Fruit fly (Drosophila melanogaster) whole organism, larva: ENCODE results near the gene CG43783.

Source experiments
- noc ChIP-seq: fragments of 200-800 bp; sonication (Bioruptor generic); optimal IDR thresholded peaks from 3 replicates; lab custom pipeline; 2019; ENCODE audit warnings: missing biosample characterization, mild to moderate bottlenecking, missing genetic modification characterization, moderate library complexity

Gene CG43783

DNA sequence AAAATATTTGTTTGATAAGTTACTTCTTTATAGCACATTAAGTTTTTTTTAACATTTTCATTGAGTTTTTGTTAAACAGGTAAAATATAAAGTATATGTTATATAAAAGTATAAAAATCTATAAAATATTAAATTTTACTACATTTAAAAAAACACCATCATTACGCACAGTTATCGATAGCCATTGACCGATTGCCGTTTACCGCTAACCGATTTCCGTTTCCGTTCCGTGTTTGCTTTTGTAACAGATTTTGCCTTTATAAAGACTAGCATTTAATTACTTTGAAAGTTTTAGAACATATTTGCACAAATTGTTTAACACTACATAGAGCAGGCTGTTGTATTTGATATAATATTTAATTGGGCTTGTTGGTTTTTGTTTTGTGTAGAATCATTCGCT lies 14.4 kb downstream of the CG43783 start:
- TF ChIP-seq noc: no peak

DNA sequence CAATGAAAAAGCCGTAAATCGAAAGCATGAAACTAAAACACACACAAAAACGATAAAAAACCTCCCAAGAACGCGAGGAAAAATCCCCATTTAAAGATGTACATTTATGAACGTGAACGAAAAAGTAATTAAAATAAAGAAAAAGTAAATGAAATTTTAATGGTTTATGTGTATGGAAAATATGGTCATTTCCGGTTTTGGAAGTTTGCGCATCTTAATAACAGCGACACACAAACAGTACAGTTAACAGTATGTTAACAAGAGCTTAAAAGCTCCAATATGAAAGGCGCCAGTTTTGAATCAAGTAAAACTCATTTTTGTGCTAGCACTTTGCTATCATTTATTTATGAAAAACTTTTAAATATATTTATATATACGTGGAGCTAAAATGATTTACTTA lies 22.2 kb downstream of the CG43783 start:
- TF ChIP-seq noc: no peak

- TF ChIP-seq noc: no peak
These were observed 24.5 kb downstream of the CG43783 start for dm6 chr3L:8929527-8929926.

DNA sequence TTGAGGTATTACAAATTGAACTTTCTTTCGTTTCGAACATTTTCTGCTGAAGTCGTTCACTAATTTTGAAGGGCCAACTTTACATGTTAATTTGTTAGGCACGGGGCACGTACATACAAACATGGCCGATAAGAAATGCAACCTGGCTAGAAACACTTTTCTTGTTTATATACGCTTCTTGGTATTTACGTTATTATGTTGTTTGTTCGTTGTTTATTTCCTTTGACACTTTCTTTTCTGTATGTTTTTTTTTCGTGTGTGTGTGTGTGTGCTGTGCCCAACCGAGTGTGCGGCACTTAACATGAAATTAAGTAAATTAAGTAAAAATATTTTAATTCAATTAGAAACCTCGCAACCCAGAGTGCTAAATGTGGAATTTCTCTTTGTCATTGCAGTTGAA lies 28.4 kb downstream of the CG43783 start:
- TF ChIP-seq noc: no peak

- no peak for TF ChIP-seq noc
These were observed 29.1 kb downstream of the CG43783 start for dm6 chr3L:8924999-8925398.

DNA sequence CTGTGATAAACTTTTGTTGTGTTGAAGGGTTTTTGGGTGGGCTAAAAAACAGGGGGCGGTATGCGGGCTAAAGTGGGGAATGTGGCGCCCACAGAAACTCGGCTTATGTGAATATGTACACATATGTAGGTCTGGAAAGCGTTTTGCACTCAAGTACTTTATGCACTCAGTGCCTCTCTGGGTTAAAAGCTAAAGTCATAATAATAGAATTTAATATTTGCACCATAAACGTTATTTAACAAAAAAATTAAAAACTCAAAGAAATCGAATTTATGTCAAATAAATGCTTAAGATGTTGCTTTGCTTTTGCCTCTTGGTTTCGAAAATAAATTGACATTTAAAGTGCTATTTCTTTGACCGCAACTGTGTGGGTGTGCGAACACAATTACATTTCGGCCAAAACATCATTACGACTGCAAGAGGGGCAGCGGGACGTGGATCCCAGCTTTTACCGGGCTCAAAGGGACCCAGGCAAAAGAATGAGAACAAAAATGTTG lies 29.6 kb downstream of the CG43783 start:
- TF ChIP-seq noc: no peak

DNA sequence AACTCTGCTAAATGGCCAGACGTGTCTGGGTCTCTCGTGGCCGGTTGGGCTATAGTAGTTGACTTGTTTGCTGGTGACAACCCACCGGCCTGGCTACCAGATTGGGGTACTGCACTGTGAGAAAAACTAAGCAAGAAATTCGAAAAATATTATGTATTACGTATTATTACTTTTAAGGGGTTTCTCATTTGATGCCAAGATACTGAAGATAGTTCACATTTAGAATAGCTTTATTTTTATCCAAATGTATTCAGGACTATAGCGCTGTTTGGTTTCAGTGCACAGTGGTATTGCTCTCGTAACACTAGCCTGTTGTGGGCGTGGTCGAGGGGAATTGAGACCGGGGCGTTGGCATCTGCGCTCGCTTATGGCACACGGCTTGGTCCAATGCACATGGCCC lies 33.4 kb downstream of the CG43783 start:
- TF ChIP-seq noc: peak; percentile 73

- no peak for TF ChIP-seq noc
These were observed 34.4 kb downstream of the CG43783 start for dm6 chr3L:8919678-8920077.

DNA sequence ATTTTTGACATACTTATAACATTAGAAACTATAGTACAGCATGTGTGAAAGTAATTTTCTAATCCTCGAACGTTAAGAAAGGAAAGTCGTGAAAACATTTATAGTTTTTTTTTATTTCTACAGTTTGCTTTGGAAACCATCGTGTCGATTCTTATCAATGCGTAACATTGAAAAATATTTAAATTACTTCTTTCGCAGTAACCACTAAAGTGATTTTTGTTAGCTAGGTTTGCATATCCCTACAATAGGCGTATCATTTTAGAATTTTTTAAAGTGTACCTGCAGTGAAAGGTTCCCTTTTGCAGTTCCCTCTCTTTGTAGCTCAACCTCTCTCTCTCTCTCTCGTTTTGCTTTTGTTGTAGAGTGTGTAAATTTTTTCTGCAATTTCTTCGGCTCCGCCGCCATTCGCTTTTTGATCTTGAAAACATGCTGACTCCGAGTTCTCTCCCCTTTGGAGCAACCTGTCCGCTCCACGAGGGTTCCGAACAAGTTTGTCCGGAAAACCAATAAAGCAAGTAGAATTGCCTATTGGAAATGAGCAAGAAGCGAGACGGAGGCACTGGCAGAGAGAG lies 40.4 kb downstream of the CG43783 start:
- no peak for TF ChIP-seq noc

dm6 chr3L:8912332-8912731 lies 41.7 kb downstream of the CG43783 start, which contains the start of the genes Tsp66E and mfr:
Gene Tsp66E, plus strand, starts transcription at chr3L:8912499.
Gene mfr, minus strand, starts transcription at chr3L:8912671.
- TF ChIP-seq noc: no peak

dm6 chr3L:8905100-8905499 lies 49.0 kb downstream of the CG43783 start, which contains the start of gene TrpA1:
Gene TrpA1, minus strand, starts transcription at chr3L:8905200.
- TF ChIP-seq noc: no peak

DNA sequence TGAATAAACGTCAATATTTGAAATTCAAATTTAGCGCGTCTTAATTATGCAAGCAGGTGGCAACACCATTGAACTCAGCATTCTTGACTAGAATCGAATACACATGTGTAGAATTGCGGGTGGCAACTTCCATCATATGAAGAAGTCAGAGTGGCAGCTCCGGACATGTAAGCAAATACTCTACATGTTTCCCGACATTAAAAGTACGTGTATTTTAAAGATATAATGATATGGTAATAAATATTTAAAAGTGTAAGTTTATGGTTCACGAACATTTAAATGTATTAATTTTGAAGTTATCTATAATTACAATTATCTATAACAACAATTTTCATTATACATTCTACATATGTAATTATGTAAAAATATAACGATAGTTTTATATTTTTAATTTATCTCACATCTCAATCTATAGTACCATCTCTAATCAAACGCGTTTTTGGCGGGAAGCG lies 62.9 kb downstream of the CG43783 start, which contains the start of gene Mcm7:
TSS of gene Mcm7 (plus strand) at position 430 of the 452 bp plus-strand sequence.
- no peak for TF ChIP-seq noc

DNA sequence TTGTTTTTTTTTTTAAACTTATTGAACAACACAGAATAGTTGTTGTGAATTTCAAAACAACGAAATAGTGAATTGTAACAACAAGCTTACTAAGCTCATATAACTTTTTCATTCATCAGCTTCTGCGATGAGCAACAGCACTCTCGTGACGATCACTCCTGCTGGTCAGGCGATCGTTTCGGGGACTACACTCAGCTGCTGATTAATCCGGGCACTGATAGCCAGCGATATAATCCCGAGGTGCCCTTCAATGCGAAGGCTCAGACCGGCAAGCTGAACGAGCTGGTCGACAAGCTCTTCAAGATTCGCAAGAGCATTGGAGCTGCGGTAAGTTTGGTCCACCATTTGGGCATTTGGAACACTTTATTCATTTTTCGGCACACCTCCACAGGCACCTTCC lies 65.5 kb downstream of the CG43783 start, which contains the start of gene CG43169:
TSS of gene CG43169 (minus strand) at position 101 of the 400 bp plus-strand sequence.
- no peak for TF ChIP-seq noc
